Worm (Caenorhabditis elegans) whole organism, young adult: ENCODE data around the gene soc-1.

ENCODE experiments used
- F10E7.11 ChIP-seq: sonication (generic microtip); optimal IDR thresholded peaks from 2 replicates; lab custom pipeline; 2017; ENCODE audit warnings: mild to moderate bottlenecking, missing genetic modification characterization, moderate library complexity, missing compliant biosample characterization
- F23B12.7 ChIP-seq: sonication (generic microtip); optimal IDR thresholded peaks from 2 replicates; lab custom pipeline; 2017; ENCODE audit warnings: missing genetic modification characterization, mild to moderate bottlenecking, missing compliant biosample characterization, antibody characterized with exemption, moderate library complexity; ENCODE audit not compliant: insufficient read depth
- F33H1.4 ChIP-seq: fragments of 200-800 bp; sonication (Bioruptor generic); IDR thresholded peaks from 2 replicates; pipeline ENCODE4 v1.3.6; 2022; ENCODE audit warnings: missing genetic modification reagents, missing genetic modification characterization, missing compliant biosample characterization
- F57C9.4 ChIP-seq: sonication (generic microtip); optimal IDR thresholded peaks from 2 replicates; lab custom pipeline; 2017; ENCODE audit warnings: mild to moderate bottlenecking, missing genetic modification characterization, missing compliant biosample characterization
- K12H6.12 ChIP-seq: fragments of 200-800 bp; sonication (Bioruptor generic); optimal IDR thresholded peaks from 2 replicates; lab custom pipeline; 2018; ENCODE audit warnings: mild to moderate bottlenecking, missing genetic modification characterization, missing compliant biosample characterization
- T26A5.8 ChIP-seq: sonication (generic microtip); optimal IDR thresholded peaks from 2 replicates; lab custom pipeline; 2016; ENCODE audit warnings: missing genetic modification characterization, missing compliant biosample characterization
- Y53G8AR.9 ChIP-seq: fragments of 200-800 bp; sonication (Bioruptor generic); conservative IDR thresholded peaks from 2 replicates; pipeline ENCODE4 v1.3.6; 2022; ENCODE audit warnings: missing genetic modification reagents, missing genetic modification characterization, missing compliant biosample characterization
- Y56A3A.18 ChIP-seq: fragments of 200-800 bp; sonication (Bioruptor generic); IDR thresholded peaks from 2 replicates; pipeline ENCODE4 v1.3.6; 2022; ENCODE audit warnings: missing genetic modification reagents, missing genetic modification characterization, missing compliant biosample characterization
- Y67H2A.10 ChIP-seq: fragments of 200-800 bp; sonication (Bioruptor generic); conservative IDR thresholded peaks from 2 replicates; pipeline ENCODE4 v1.3.6; 2022; ENCODE audit warnings: missing genetic modification reagents, missing genetic modification characterization, missing compliant biosample characterization
- bed-2 ChIP-seq: fragments of 200-800 bp; sonication (Bioruptor generic); IDR thresholded peaks from 2 replicates; pipeline ENCODE4 v1.3.6; 2022; ENCODE audit warnings: missing genetic modification reagents, missing genetic modification characterization, missing compliant biosample characterization
- ccch-3 ChIP-seq: fragments of 200-800 bp; sonication (Bioruptor generic); optimal IDR thresholded peaks from 2 replicates; lab custom pipeline; 2018; ENCODE audit warnings: mild to moderate bottlenecking, missing genetic modification characterization, missing compliant biosample characterization
- cebp-1 ChIP-seq, 2 experiments: fragments of 200-800 bp in 1 of 2; sonication (Bioruptor generic) in 1 of 2; sonication (generic microtip) in 1 of 2; IDR thresholded peaks in 1 of 2; optimal IDR thresholded peaks in 1 of 2; 2 replicates each; pipeline versions ENCODE4 v1.3.6 to Lab custom; 2017 to 2022; ENCODE audit warnings: missing compliant biosample characterization in 2 of 2, missing genetic modification characterization in 2 of 2, mild to moderate bottlenecking in 1 of 2, missing genetic modification reagents in 1 of 2, moderate library complexity in 1 of 2
- ceh-40 ChIP-seq: fragments of 200-800 bp; sonication (Bioruptor generic); IDR thresholded peaks from 2 replicates; pipeline ENCODE4 v1.3.6; 2022; ENCODE audit warnings: missing genetic modification characterization, missing compliant biosample characterization
- ceh-91 ChIP-seq: fragments of 200-800 bp; sonication (Bioruptor generic); IDR thresholded peaks from 2 replicates; pipeline ENCODE4 v1.3.6; 2022; ENCODE audit warnings: missing genetic modification reagents, missing genetic modification characterization, missing compliant biosample characterization
- chd-7 ChIP-seq: sonication (generic microtip); optimal IDR thresholded peaks from 2 replicates; lab custom pipeline; 2016; ENCODE audit warnings: mild to moderate bottlenecking, missing genetic modification characterization, moderate library complexity, missing compliant biosample characterization
- dox-1 ChIP-seq: fragments of 200-800 bp; sonication (Bioruptor generic); IDR thresholded peaks from 2 replicates; pipeline ENCODE4 v1.3.6; 2022; ENCODE audit warnings: missing genetic modification reagents, missing genetic modification characterization, missing compliant biosample characterization
- dpff-1 ChIP-seq: sonication (generic microtip); optimal IDR thresholded peaks from 2 replicates; lab custom pipeline; 2017; ENCODE audit warnings: mild to moderate bottlenecking, missing genetic modification characterization, missing compliant biosample characterization
- efl-1 ChIP-seq: fragments of 150-350 bp; optimal IDR thresholded peaks from 2 replicates; lab custom pipeline; 2014; ENCODE audit warnings: missing biosample characterization, missing genetic modification reagents, missing genetic modification characterization
- egl-18 ChIP-seq: fragments of 200-800 bp; sonication (Bioruptor generic); IDR thresholded peaks from 2 replicates; pipeline ENCODE4 v1.3.6; 2022; ENCODE audit warnings: missing genetic modification reagents, missing genetic modification characterization, missing compliant biosample characterization
- fkh-3 ChIP-seq: sonication (generic microtip); optimal IDR thresholded peaks from 2 replicates; lab custom pipeline; 2016; ENCODE audit warnings: mild to moderate bottlenecking, missing genetic modification characterization, missing compliant biosample characterization
- him-1 ChIP-seq: sonication (generic microtip); optimal IDR thresholded peaks from 2 replicates; lab custom pipeline; 2016; ENCODE audit warnings: missing genotype, missing genetic modification reagents, missing genetic modification characterization, missing compliant biosample characterization
- hmg-20 ChIP-seq: fragments of 200-800 bp; sonication (Bioruptor generic); IDR thresholded peaks from 2 replicates; pipeline ENCODE4 v1.3.6; 2022; ENCODE audit warnings: missing genetic modification reagents, missing genetic modification characterization, missing compliant biosample characterization
- lsy-27 ChIP-seq: sonication (generic microtip); optimal IDR thresholded peaks from 2 replicates; lab custom pipeline; 2017; ENCODE audit warnings: missing genetic modification characterization, mild to moderate bottlenecking, missing compliant biosample characterization, antibody characterized with exemption, missing genotype, borderline replicate concordance; ENCODE audit not compliant: insufficient read depth
- madf-3 ChIP-seq: fragments of 200-800 bp; sonication (Bioruptor generic); IDR thresholded peaks from 2 replicates; pipeline ENCODE4 v1.3.6; 2022; ENCODE audit warnings: missing genetic modification reagents, missing genetic modification characterization, missing compliant biosample characterization
- madf-6 ChIP-seq: fragments of 200-800 bp; sonication (Bioruptor generic); IDR thresholded peaks from 2 replicates; pipeline ENCODE4 v1.3.6; 2022; ENCODE audit warnings: missing genetic modification reagents, missing genetic modification characterization, missing compliant biosample characterization
- nhr-120 ChIP-seq: fragments of 200-800 bp; sonication (Bioruptor generic); IDR thresholded peaks from 2 replicates; pipeline ENCODE4 v1.3.6; 2022; ENCODE audit warnings: missing genetic modification characterization, missing compliant biosample characterization
- nhr-179 ChIP-seq: sonication (generic microtip); optimal IDR thresholded peaks from 2 replicates; lab custom pipeline; 2016; ENCODE audit warnings: mild to moderate bottlenecking, missing genetic modification characterization, missing compliant biosample characterization
- nhr-90 ChIP-seq: sonication (generic microtip); optimal IDR thresholded peaks from 2 replicates; lab custom pipeline; 2016; ENCODE audit warnings: missing genotype, mild to moderate bottlenecking, missing genetic modification characterization, missing compliant biosample characterization
- sdz-38 ChIP-seq: sonication (generic microtip); optimal IDR thresholded peaks from 2 replicates; lab custom pipeline; 2016; ENCODE audit warnings: missing genotype, missing genetic modification characterization, missing compliant biosample characterization
- sea-2 ChIP-seq: fragments of 200-800 bp; sonication (Bioruptor generic); IDR thresholded peaks from 2 replicates; pipeline ENCODE4 v1.3.6; 2022; ENCODE audit warnings: missing genetic modification characterization, missing compliant biosample characterization
- snpc-1.1 ChIP-seq: sonication (generic microtip); optimal IDR thresholded peaks from 2 replicates; lab custom pipeline; 2017; ENCODE audit warnings: missing genetic modification characterization, mild to moderate bottlenecking, missing compliant biosample characterization, antibody characterized with exemption, moderate library complexity, missing genotype, missing genetic modification reagents; ENCODE audit not compliant: insufficient read depth
- snpc-1.3 ChIP-seq: sonication (generic microtip); optimal IDR thresholded peaks from 2 replicates; lab custom pipeline; 2017; ENCODE audit warnings: missing genetic modification characterization, mild to moderate bottlenecking, missing compliant biosample characterization, antibody characterized with exemption, moderate library complexity, missing genotype, missing genetic modification reagents; ENCODE audit not compliant: insufficient read depth
- snpc-3.4 ChIP-seq: sonication (generic microtip); optimal IDR thresholded peaks from 2 replicates; lab custom pipeline; 2017; ENCODE audit warnings: missing genetic modification characterization, mild to moderate bottlenecking, missing compliant biosample characterization, antibody characterized with exemption, moderate library complexity, missing genotype, missing genetic modification reagents
- snpc-4 ChIP-seq, 5 experiments: fragments of 150-350 bp in 1 of 5; sonication (generic microtip) in 4 of 5; optimal IDR thresholded peaks; 2 replicates each; lab custom pipeline; 2014 to 2018; ENCODE audit warnings: missing genetic modification characterization in 5 of 5, missing biosample characterization in 3 of 5, antibody characterized with exemption in 2 of 5, mild to moderate bottlenecking in 2 of 5, missing compliant biosample characterization in 2 of 5, missing genotype in 2 of 5, moderate library complexity in 2 of 5, missing genetic modification reagents in 1 of 5
- tbp1 ChIP-seq: fragments of 200-800 bp; sonication (Bioruptor generic); optimal IDR thresholded peaks from 2 replicates; lab custom pipeline; 2018; ENCODE audit warnings: mild to moderate bottlenecking, missing genetic modification characterization, missing compliant biosample characterization
- zfh-2 ChIP-seq: fragments of 200-800 bp; sonication (Bioruptor generic); conservative IDR thresholded peaks from 2 replicates; pipeline ENCODE4 v1.3.6; 2022; ENCODE audit warnings: missing genetic modification reagents, missing genetic modification characterization, missing compliant biosample characterization
- ztf-18 ChIP-seq: sonication (generic microtip); optimal IDR thresholded peaks from 2 replicates; lab custom pipeline; 2016; ENCODE audit warnings: missing genotype, mild to moderate bottlenecking, missing genetic modification characterization, missing compliant biosample characterization
- ztf-25 ChIP-seq: fragments of 200-800 bp; sonication (Bioruptor generic); IDR thresholded peaks from 2 replicates; pipeline ENCODE4 v1.3.6; 2022; ENCODE audit warnings: missing genetic modification reagents, missing genetic modification characterization, missing compliant biosample characterization
- ztf-28 ChIP-seq: fragments of 200-800 bp; sonication (Bioruptor generic); IDR thresholded peaks from 2 replicates; pipeline ENCODE4 v1.3.6; 2022; ENCODE audit warnings: missing genetic modification reagents, missing genetic modification characterization, missing compliant biosample characterization

Gene soc-1

ce11 chrV:4642691-4643090 lies at the start of gene soc-1:
Gene soc-1, plus strand, starts transcription at chrV:4642952.
- no peak for TF ChIP-seq Y67H2A.10 (GFP tag; lab: Robert Waterston, UW)
- no peak for TF ChIP-seq T26A5.8 (tag; lab: Kevin White, UChicago)
- no peak for TF ChIP-seq ccch-3 (GFP tag; lab: Kevin White, UChicago)
- TF ChIP-seq ceh-91 (GFP tag; lab: Robert Waterston, UW), result no peak
- TF ChIP-seq F10E7.11 (tag; lab: Kevin White, UChicago), result no peak
- no peak for TF ChIP-seq zfh-2 (GFP tag; lab: Robert Waterston, UW)
- no peak for TF ChIP-seq bed-2 (GFP tag; lab: Robert Waterston, UW)
- TF ChIP-seq tbp1 (GFP tag; lab: Kevin White, UChicago), result no peak
- no peak for TF ChIP-seq nhr-179 (tag; lab: Kevin White, UChicago)

ce11 chrV:4598489-4598888 lies 44.3 kb upstream of the soc-1 start:
- TF ChIP-seq fkh-3 (no peak), efl-1 (GFP tag; lab: Kevin White, UChicago) (no peak), ceh-40 (no peak), dox-1 (GFP tag; lab: Robert Waterston, UW) (no peak), madf-6 (no peak), snpc-4 (GFP tag; optimal IDR thresholded peaks at IDR 0.05; lab: Kevin White, UChicago) (no peak), snpc-4 (tag; optimal IDR thresholded peaks at IDR 0.05; lab: Kevin White, UChicago) (no peak), tbp1 (GFP tag; lab: Kevin White, UChicago) (no peak), K12H6.12 (tag; lab: Kevin White, UChicago) (no peak)
- TF ChIP-seq, all 124 proteins: peak for 0

DNA sequence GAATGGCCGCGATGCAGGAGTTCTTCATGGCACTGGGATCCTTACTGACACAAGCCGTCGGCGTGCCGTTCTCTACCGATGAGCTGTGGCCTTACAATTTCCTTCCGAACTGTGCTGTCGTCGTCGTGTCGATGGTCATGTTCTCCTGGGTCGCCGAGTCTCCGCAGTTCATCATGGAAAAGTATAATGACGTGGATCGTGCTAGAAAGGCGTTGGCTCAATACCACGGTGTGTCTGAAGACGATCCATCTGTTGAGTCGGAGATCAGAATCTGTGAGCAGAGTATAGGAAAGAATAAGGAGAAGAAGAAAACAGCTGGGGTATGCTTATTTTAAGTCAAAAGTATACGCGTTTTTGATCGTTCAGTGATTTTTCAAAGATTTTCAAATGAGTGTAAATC lies 43.5 kb upstream of the soc-1 start:
- TF ChIP-seq ztf-25 (GFP tag; lab: Robert Waterston, UW), result no peak
- peak; percentile 71; the same call in 1 of the 2 replicates for TF ChIP-seq zfh-2 (GFP tag; lab: Robert Waterston, UW)
- TF ChIP-seq, all 124 proteins: peak for 1

ce11 chrV:4606828-4607227 lies 35.9 kb upstream of the soc-1 start, which contains the start of gene txt-6:
Gene txt-6, minus strand, starts transcription at chrV:4606928.
- TF ChIP-seq snpc-3.4, result no peak
- no peak for TF ChIP-seq lsy-27 (tag; lab: Kevin White, UChicago)
- no peak for TF ChIP-seq ztf-28 (GFP tag; lab: Robert Waterston, UW)
- TF ChIP-seq F57C9.4 (tag; lab: Kevin White, UChicago), result no peak
- TF ChIP-seq efl-1 (GFP tag; lab: Kevin White, UChicago), result no peak
- no peak for TF ChIP-seq dpff-1 (tag; lab: Kevin White, UChicago)
- TF ChIP-seq ccch-3 (GFP tag; lab: Kevin White, UChicago), result no peak
- TF ChIP-seq egl-18 (GFP tag; lab: Robert Waterston, UW), result no peak
- TF ChIP-seq sea-2 (GFP tag; lab: Robert Waterston, UW), result no peak
- no peak for TF ChIP-seq madf-3 (GFP tag; lab: Robert Waterston, UW)
- no peak for TF ChIP-seq chd-7 (tag; lab: Kevin White, UChicago)
- TF ChIP-seq, all 124 proteins: peak for 0

ce11 chrV:4615802-4616201 lies 26.9 kb upstream of the soc-1 start, which contains the start of the genes Y61A9LA.10 and F54D11.4:
Gene Y61A9LA.10, minus strand, starts transcription at chrV:4615817.
Gene F54D11.4, plus strand, starts transcription at chrV:4616151.
- no peak for TF ChIP-seq hmg-20
- TF ChIP-seq Y56A3A.18, result no peak
- 0 out of 2 replicates have a peak, but pooled peaks have one; percentile 15 for TF ChIP-seq Y53G8AR.9 (GFP tag; lab: Robert Waterston, UW)
- TF ChIP-seq madf-6, result peak; percentile 80
- TF ChIP-seq efl-1 (GFP tag; lab: Kevin White, UChicago), result peak; percentile 67
- TF ChIP-seq snpc-1.3, result peak; percentile 40
- TF ChIP-seq nhr-90 (tag; lab: Kevin White, UChicago), result no peak
- peak; percentile 27 for TF ChIP-seq him-1
- TF ChIP-seq F23B12.7 (tag; lab: Kevin White, UChicago), result peak; percentile 61
- TF ChIP-seq sdz-38 (tag; lab: Kevin White, UChicago), result no peak
- peak; percentile 39 for TF ChIP-seq snpc-3.4
- peak; percentile 93 for TF ChIP-seq ztf-18 (tag; lab: Kevin White, UChicago)
- TF ChIP-seq cebp-1 (GFP tag; IDR thresholded peaks at IDR 0.05; lab: Robert Waterston, UW), result no peak
- TF ChIP-seq cebp-1 (tag; optimal IDR thresholded peaks at IDR 0.05; lab: Kevin White, UChicago), result peak; percentile 57
- peak; percentile 45; the same call in 1 of the 2 replicates for TF ChIP-seq F33H1.4 (GFP tag; lab: Robert Waterston, UW)
- no peak for TF ChIP-seq nhr-120
- TF ChIP-seq snpc-1.1 (tag; lab: Kevin White, UChicago), result no peak
